Fruit fly (Drosophila melanogaster): Measurements from ENCODE around the gene CG10096.

The CG10096 gene

dm6 chr3R:12442601-12443533, 47.1 kb upstream of the CG10096 start (continued):
- TF ChIP-seq CG2889 (GFP tag; IDR thresholded peaks at IDR 0.05): no peak
- no peak for TF ChIP-seq CG16779 (GFP tag; IDR thresholded peaks at IDR 0.05)
- peak; percentile 44 for TF ChIP-seq CG9727 (GFP tag; optimal IDR thresholded peaks at IDR 0.05)
- no peak for TF ChIP-seq CG2875 (GFP tag; optimal IDR thresholded peaks at IDR 0.05)
- no peak for TF ChIP-seq D (optimal IDR thresholded peaks at IDR 0.05)
- no peak for TF ChIP-seq D (GFP tag; optimal IDR thresholded peaks at IDR 0.05)
- no peak for TF ChIP-seq grn (GFP tag; optimal IDR thresholded peaks at IDR 0.05)
- TF ChIP-seq stc (GFP tag; IDR thresholded peaks at IDR 0.05): 0 out of 2 replicates have a peak, but pooled peaks have one; percentile 24
- no peak for TF ChIP-seq wdn (GFP tag; IDR thresholded peaks at IDR 0.05)
- peak; percentile 5 for TF ChIP-seq HHEX (GFP tag; optimal IDR thresholded peaks at IDR 0.05)
- TF ChIP-seq pzg (GFP tag; optimal IDR thresholded peaks at IDR 0.05): no peak
- no peak for TF ChIP-seq CG4854 (GFP tag; optimal IDR thresholded peaks at IDR 0.05)
- TF ChIP-seq kni (GFP tag; optimal IDR thresholded peaks at IDR 0.05): no peak
- TF ChIP-seq Vsx1 (GFP tag; optimal IDR thresholded peaks at IDR 0.05): no peak
- TF ChIP-seq CG11504 (tag; optimal IDR thresholded peaks at IDR 0.05): peak; percentile 58
- TF ChIP-seq tll (GFP tag; optimal IDR thresholded peaks at IDR 0.05): no peak
- TF ChIP-seq CG14860 (GFP tag; IDR thresholded peaks at IDR 0.05; ENCODE audit: partially characterized antibody): no peak
- TF ChIP-seq gcm2 (GFP tag; optimal IDR thresholded peaks at IDR 0.05): no peak
- no peak for TF ChIP-seq kay (GFP tag; optimal IDR thresholded peaks at IDR 0.05)
- TF ChIP-seq Hand (GFP tag; optimal IDR thresholded peaks at IDR 0.05): peak; percentile 4
- TF ChIP-seq en (GFP tag; optimal IDR thresholded peaks at IDR 0.05): no peak
- TF ChIP-seq pho (GFP tag; optimal IDR thresholded peaks at IDR 0.05): no peak
- peak; percentile 55 for TF ChIP-seq Drgx (GFP tag; IDR thresholded peaks at IDR 0.05)
- no peak for TF ChIP-seq CG10274 (GFP tag; optimal IDR thresholded peaks at IDR 0.05)
- TF ChIP-seq Ada2b (GFP tag; IDR thresholded peaks at IDR 0.05): no peak
- TF ChIP-seq emc (GFP tag; optimal IDR thresholded peaks at IDR 0.05): no peak
- peak; percentile 37 for TF ChIP-seq CG7556 (GFP tag; optimal IDR thresholded peaks at IDR 0.05)
- no peak for TF ChIP-seq ap (GFP tag; IDR thresholded peaks at IDR 0.05)
- TF ChIP-seq Nf-YC (tag; optimal IDR thresholded peaks at IDR 0.05): no peak
- peak; percentile 22 for TF ChIP-seq sd (tag; optimal IDR thresholded peaks at IDR 0.05)
- TF ChIP-seq tap (tag; optimal IDR thresholded peaks at IDR 0.05): peak; percentile 12
- TF ChIP-seq CG1602 (GFP tag; optimal IDR thresholded peaks at IDR 0.05): no peak
- no peak for TF ChIP-seq p53 (GFP tag; optimal IDR thresholded peaks at IDR 0.05)
- no peak for TF ChIP-seq CG10959 (GFP tag; IDR thresholded peaks at IDR 0.05)
- no peak for TF ChIP-seq Hsf (GFP tag; optimal IDR thresholded peaks at IDR 0.05)
- TF ChIP-seq CG12942 (GFP tag; optimal IDR thresholded peaks at IDR 0.05): no peak
- no peak for TF ChIP-seq repo (GFP tag; optimal IDR thresholded peaks at IDR 0.05)
- TF ChIP-seq CG12236 (GFP tag; optimal IDR thresholded peaks at IDR 0.05): no peak
- TF ChIP-seq sens-2 (GFP tag; IDR thresholded peaks at IDR 0.05): no peak
- TF ChIP-seq tna (GFP tag; IDR thresholded peaks at IDR 0.05; ENCODE audit: partially characterized antibody): no peak
- no peak for TF ChIP-seq E2f1 (GFP tag; IDR thresholded peaks at IDR 0.05)
- peak; percentile 24; the same call in 1 of the 2 replicates for TF ChIP-seq lmd (GFP tag; IDR thresholded peaks at IDR 0.05)
- TF ChIP-seq jumu (GFP tag; optimal IDR thresholded peaks at IDR 0.05): no peak
- peak; percentile 23; the same call in 1 of the 2 replicates for TF ChIP-seq al (GFP tag; IDR thresholded peaks at IDR 0.05)
- TF ChIP-seq zfh1 (GFP tag; IDR thresholded peaks at IDR 0.05): no peak
- TF ChIP-seq oc (tag; optimal IDR thresholded peaks at IDR 0.05): no peak
- no peak for TF ChIP-seq aop (GFP tag; IDR thresholded peaks at IDR 0.05)
- no peak for TF ChIP-seq CG1024 (GFP tag; IDR thresholded peaks at IDR 0.05)
- TF ChIP-seq CG32772 (GFP tag; IDR thresholded peaks at IDR 0.05): no peak
- TF ChIP-seq CG4328 (GFP tag; optimal IDR thresholded peaks at IDR 0.05): no peak
